Worm (Caenorhabditis elegans) whole organism, L2 larva: ENCODE data around the gene T11G6.2.

Source experiments
- C34F6.9 ChIP-seq: fragments of 150-350 bp; optimal IDR thresholded peaks from 2 replicates; lab custom pipeline; 2014; ENCODE audit warnings: missing biosample characterization, missing genetic modification characterization
- F13H6.1 ChIP-seq: sonication (generic microtip); optimal IDR thresholded peaks from 2 replicates; lab custom pipeline; 2016; ENCODE audit warnings: missing genetic modification characterization, missing compliant biosample characterization
- ZK546.5 ChIP-seq: sonication (generic microtip); optimal IDR thresholded peaks from 2 replicates; lab custom pipeline; 2017; ENCODE audit warnings: missing biosample characterization, missing genetic modification characterization
- aly-2 ChIP-seq: fragments of 150-350 bp; optimal IDR thresholded peaks from 2 replicates; lab custom pipeline; 2014; ENCODE audit warnings: missing biosample characterization, missing genetic modification characterization
- ama-1 ChIP-seq: fragments of 150-350 bp; optimal IDR thresholded peaks from 2 replicates; lab custom pipeline; 2018; ENCODE audit warnings: inconsistent platforms
- ceh-16 ChIP-seq: fragments of 150-350 bp; optimal IDR thresholded peaks from 2 replicates; lab custom pipeline; 2014; ENCODE audit warnings: missing biosample characterization, missing genetic modification characterization
- ceh-82 ChIP-seq: fragments of 150-350 bp; optimal IDR thresholded peaks from 2 replicates; lab custom pipeline; 2014; ENCODE audit warnings: missing biosample characterization, missing genetic modification characterization
- dmd-4 ChIP-seq: sonication (generic microtip); optimal IDR thresholded peaks from 2 replicates; lab custom pipeline; 2017; ENCODE audit warnings: missing biosample characterization, missing genetic modification characterization
- egl-27 ChIP-seq: sonication (generic microtip); optimal IDR thresholded peaks from 3 replicates; lab custom pipeline; 2017; ENCODE audit warnings: missing biosample characterization, missing genetic modification reagents, missing genetic modification characterization
- elt-1 ChIP-seq: fragments of 150-350 bp; optimal IDR thresholded peaks from 2 replicates; lab custom pipeline; 2014; ENCODE audit warnings: missing biosample characterization, missing genetic modification characterization
- elt-3 ChIP-seq: sonication (generic microtip); optimal IDR thresholded peaks from 2 replicates; lab custom pipeline; 2017; ENCODE audit warnings: missing biosample characterization, missing genetic modification characterization
- fos-1 ChIP-seq: fragments of 150-350 bp; optimal IDR thresholded peaks from 2 replicates; lab custom pipeline; 2014; ENCODE audit warnings: missing biosample characterization, missing genetic modification characterization
- gmeb-1 ChIP-seq: fragments of 150-350 bp; optimal IDR thresholded peaks from 2 replicates; lab custom pipeline; 2014; ENCODE audit warnings: missing biosample characterization, missing genetic modification characterization
- lin-11 ChIP-seq: fragments of 150-350 bp; sonication (generic microtip); optimal IDR thresholded peaks from 2 replicates; lab custom pipeline; 2014; ENCODE audit warnings: missing biosample characterization, missing genetic modification characterization, inconsistent platforms, mixed read lengths
- lin-39 ChIP-seq: fragments of 150-350 bp; optimal IDR thresholded peaks from 2 replicates; lab custom pipeline; 2014; ENCODE audit warnings: missing biosample characterization, missing genetic modification reagents, missing genetic modification characterization
- lsy-2 ChIP-seq, 2 experiments: fragments of 150-350 bp in 1 of 2; sonication (generic microtip) in 1 of 2; optimal IDR thresholded peaks; 2 replicates each; lab custom pipeline; 2014 to 2017; ENCODE audit warnings: missing biosample characterization in 2 of 2, missing genetic modification characterization in 2 of 2
- mab-5 ChIP-seq: fragments of 150-350 bp; optimal IDR thresholded peaks from 2 replicates; lab custom pipeline; 2014; ENCODE audit warnings: missing biosample characterization, missing genetic modification characterization
- mdl-1 ChIP-seq, 2 experiments: fragments of 150-350 bp in 1 of 2; sonication (generic microtip) in 1 of 2; optimal IDR thresholded peaks; 2 replicates each; lab custom pipeline; 2017; ENCODE audit warnings: missing biosample characterization in 2 of 2, missing genetic modification characterization in 2 of 2
- nhr-10 ChIP-seq: sonication (generic microtip); optimal IDR thresholded peaks from 2 replicates; lab custom pipeline; 2017; ENCODE audit warnings: missing biosample characterization, missing genetic modification characterization
- nhr-11 ChIP-seq: fragments of 150-350 bp; optimal IDR thresholded peaks from 2 replicates; lab custom pipeline; 2014; ENCODE audit warnings: missing biosample characterization, missing genetic modification characterization
- nhr-129 ChIP-seq: fragments of 150-350 bp; optimal IDR thresholded peaks from 2 replicates; lab custom pipeline; 2014; ENCODE audit warnings: missing biosample characterization, missing genetic modification characterization
- nhr-21 ChIP-seq: fragments of 150-350 bp; optimal IDR thresholded peaks from 2 replicates; lab custom pipeline; 2014; ENCODE audit warnings: missing biosample characterization, missing genetic modification characterization
- nhr-237 ChIP-seq: fragments of 150-350 bp; optimal IDR thresholded peaks from 2 replicates; lab custom pipeline; 2014; ENCODE audit warnings: missing biosample characterization, missing genetic modification characterization
- nhr-6 ChIP-seq: fragments of 150-350 bp; optimal IDR thresholded peaks from 2 replicates; lab custom pipeline; 2014; ENCODE audit warnings: missing biosample characterization, missing genetic modification characterization
- nhr-77 ChIP-seq: fragments of 150-350 bp; optimal IDR thresholded peaks from 2 replicates; lab custom pipeline; 2014; ENCODE audit warnings: missing biosample characterization, missing genetic modification characterization
- peb-1 ChIP-seq: fragments of 150-350 bp; optimal IDR thresholded peaks from 2 replicates; lab custom pipeline; 2014; ENCODE audit warnings: missing biosample characterization, missing genetic modification characterization
- skn-1 ChIP-seq: sonication (generic microtip); optimal IDR thresholded peaks from 2 replicates; lab custom pipeline; 2017; ENCODE audit warnings: missing biosample characterization, missing genetic modification characterization
- sma-3 ChIP-seq: sonication (generic microtip); optimal IDR thresholded peaks from 2 replicates; lab custom pipeline; 2016; ENCODE audit warnings: missing genetic modification reagents, missing genetic modification characterization, missing compliant biosample characterization
- sma-9 ChIP-seq, 2 experiments: fragments of 150-350 bp in 1 of 2; sonication (generic microtip) in 1 of 2; optimal IDR thresholded peaks; 2 replicates each; lab custom pipeline; 2014 to 2016; ENCODE audit warnings: missing genetic modification characterization in 2 of 2, mild to moderate bottlenecking in 1 of 2, missing biosample characterization in 1 of 2, missing compliant biosample characterization in 1 of 2, missing genetic modification reagents in 1 of 2, moderate library complexity in 1 of 2
- unc-39 ChIP-seq: fragments of 150-350 bp; optimal IDR thresholded peaks from 2 replicates; lab custom pipeline; 2014; ENCODE audit warnings: missing biosample characterization, missing genetic modification characterization
- zag-1 ChIP-seq: fragments of 150-350 bp; optimal IDR thresholded peaks from 2 replicates; lab custom pipeline; 2014; ENCODE audit warnings: missing biosample characterization, missing genetic modification characterization
- ztf-1 ChIP-seq: fragments of 200-800 bp; sonication (Bioruptor generic); conservative IDR thresholded peaks from 2 replicates; pipeline ENCODE4 v1.3.6; 2022; ENCODE audit warnings: missing genetic modification characterization, missing compliant biosample characterization
- ztf-4 ChIP-seq: fragments of 150-350 bp; optimal IDR thresholded peaks from 2 replicates; lab custom pipeline; 2014; ENCODE audit warnings: missing biosample characterization, missing genetic modification characterization

The T11G6.2 gene

ce11 chrIV:10900083-10900482 lies 41.8 kb upstream of the T11G6.2 start, which contains the start of gene srlf-30:
TSS of gene srlf-30 (plus strand) at chrIV:10900383.
- TF ChIP-seq ama-1 (lab: Kevin White, UChicago) = no peak

- no peak for TF ChIP-seq nhr-21
- TF ChIP-seq ztf-4 (tag; lab: Kevin White, UChicago) = no peak
- TF ChIP-seq mab-5 = no peak
- no peak for TF ChIP-seq lin-39 (tag; lab: Kevin White, UChicago)
- TF ChIP-seq ceh-82 (tag; lab: Kevin White, UChicago) = no peak
- no peak for TF ChIP-seq lsy-2 (tag; optimal IDR thresholded peaks at IDR 0.05; lab: Kevin White, UChicago)
- TF ChIP-seq unc-39 (tag; lab: Kevin White, UChicago) = no peak
- no peak for TF ChIP-seq sma-9 (GFP tag; optimal IDR thresholded peaks at IDR 0.05; lab: Kevin White, UChicago)
- TF ChIP-seq sma-9 (tag; optimal IDR thresholded peaks at IDR 0.05; lab: Kevin White, UChicago) = no peak
- no peak for TF ChIP-seq lin-11 (tag; lab: Kevin White, UChicago)
- TF ChIP-seq elt-1 = no peak
- no peak for TF ChIP-seq ZK546.5 (tag; lab: Kevin White, UChicago)
- TF ChIP-seq peb-1 (tag; lab: Kevin White, UChicago) = no peak
- no peak for TF ChIP-seq zag-1 (tag; lab: Kevin White, UChicago)
- no peak for TF ChIP-seq aly-2
- no peak for TF ChIP-seq C34F6.9 (tag; lab: Kevin White, UChicago)
- no peak for TF ChIP-seq sma-3
- no peak for TF ChIP-seq dmd-4
- TF ChIP-seq fos-1 (tag; lab: Kevin White, UChicago) = no peak
- TF ChIP-seq skn-1 (tag; lab: Kevin White, UChicago) = no peak
These were observed 40.8 kb upstream of the T11G6.2 start, which contains the start of the genes F13E9.9 and F13E9.19 for ce11 chrIV:10899091-10899490. TSS of gene F13E9.9 (minus strand) at chrIV:10899191. TSS of gene F13E9.19 (plus strand) at chrIV:10899406.

ce11 chrIV:10898160-10898559 lies 39.9 kb upstream of the T11G6.2 start:
- TF ChIP-seq nhr-21 (no peak), nhr-237 (no peak), gmeb-1 (tag; lab: Kevin White, UChicago) (no peak), nhr-11 (tag; lab: Kevin White, UChicago) (no peak), nhr-77 (tag; lab: Kevin White, UChicago) (no peak)

ce11 chrIV:10896512-10896911 lies 38.2 kb upstream of the T11G6.2 start, which contains the start of gene srlf-13:
TSS of gene srlf-13 (minus strand) at chrIV:10896612.
- no peak for TF ChIP-seq egl-27 (tag; lab: Kevin White, UChicago)
- no peak for TF ChIP-seq nhr-129
- TF ChIP-seq nhr-10 (tag; lab: Kevin White, UChicago) = no peak

- TF ChIP-seq lin-11 (tag; lab: Kevin White, UChicago) (no peak), ceh-16 (tag; lab: Kevin White, UChicago) (no peak), zag-1 (tag; lab: Kevin White, UChicago) (no peak)
These were observed 36.0 kb upstream of the T11G6.2 start, which contains the start of gene srlf-14 for ce11 chrIV:10894255-10894654. TSS of gene srlf-14 (minus strand) at chrIV:10894355.

ce11 chrIV:10891993-10892392 lies 33.7 kb upstream of the T11G6.2 start, which contains the start of gene srlf-12:
TSS of gene srlf-12 (minus strand) at chrIV:10892093.
- TF ChIP-seq ztf-1 (GFP tag; lab: Robert Waterston, UW) (no peak), elt-3 (tag; lab: Kevin White, UChicago) (no peak), nhr-237 (no peak), F13H6.1 (no peak), aly-2 (no peak), mab-5 (no peak), nhr-11 (tag; lab: Kevin White, UChicago) (no peak), ztf-4 (tag; lab: Kevin White, UChicago) (no peak), unc-39 (tag; lab: Kevin White, UChicago) (no peak), skn-1 (tag; lab: Kevin White, UChicago) (no peak), ceh-16 (tag; lab: Kevin White, UChicago) (no peak), nhr-6 (no peak), mdl-1 (tag; optimal IDR thresholded peaks at IDR 0.05; lab: Kevin White, UChicago) (no peak), nhr-77 (tag; lab: Kevin White, UChicago) (no peak)
